Worm (Caenorhabditis elegans): ENCODE measurements around the gene R02F2.6.

R02F2.6 gene

ce11 chrIII:5478011-5478410 is 713 bp downstream of the R02F2.6 start, which contains the start of gene R02F2.10:
R02F2.10 (plus strand) TSS chrIII:5478311.
- TF ChIP-seq che-1 (tag; optimal IDR thresholded peaks at IDR 0.05) (no peak), K02D7.2 (tag; optimal IDR thresholded peaks at IDR 0.05) (no peak), unc-55 (GFP tag; optimal IDR thresholded peaks at IDR 0.05) (no peak), tbx-7 (tag; optimal IDR thresholded peaks at IDR 0.05) (no peak), ceh-19 (GFP tag; optimal IDR thresholded peaks at IDR 0.05) (no peak), lim-6 (tag; optimal IDR thresholded peaks at IDR 0.05) (no peak), pha-4 (tag; optimal IDR thresholded peaks at IDR 0.05) (no peak), sox-4 (tag; optimal IDR thresholded peaks at IDR 0.05) (no peak), nhr-232 (tag; optimal IDR thresholded peaks at IDR 0.05) (no peak), hlh-6 (tag; optimal IDR thresholded peaks at IDR 0.05) (no peak), hlh-15 (tag; optimal IDR thresholded peaks at IDR 0.05) (no peak), F13H6.1 (tag; optimal IDR thresholded peaks at IDR 0.05) (no peak), ttx-3 (tag; optimal IDR thresholded peaks at IDR 0.05) (no peak), mec-3 (tag; optimal IDR thresholded peaks at IDR 0.05; ENCODE audit: borderline replicate concordance) (no peak), ceh-48 (tag; optimal IDR thresholded peaks at IDR 0.05) (no peak), npax-4 (tag; optimal IDR thresholded peaks at IDR 0.05) (no peak), ama-1 (optimal IDR thresholded peaks at IDR 0.05) (no peak)

ce11 chrIII:5474176-5474575 is 4.5 kb downstream of the R02F2.6 start, which contains the start of gene lon-1:
lon-1 (plus strand) TSS chrIII:5474476.
- TF ChIP-seq ceh-2 (tag; optimal IDR thresholded peaks at IDR 0.05) (no peak), ceh-19 (GFP tag; optimal IDR thresholded peaks at IDR 0.05) (no peak)

ce11 chrIII:5472693-5473092 is 6.0 kb downstream of the R02F2.6 start:
- TF ChIP-seq ceh-19 (GFP tag; optimal IDR thresholded peaks at IDR 0.05) (no peak), ama-1 (optimal IDR thresholded peaks at IDR 0.05) (no peak), npax-4 (tag; optimal IDR thresholded peaks at IDR 0.05) (no peak), hlh-15 (tag; optimal IDR thresholded peaks at IDR 0.05) (no peak), ceh-34 (tag; optimal IDR thresholded peaks at IDR 0.05) (no peak), pax-1 (tag; optimal IDR thresholded peaks at IDR 0.05) (no peak), hlh-6 (tag; optimal IDR thresholded peaks at IDR 0.05) (no peak), elt-4 (tag; optimal IDR thresholded peaks at IDR 0.05) (no peak), sox-2 (GFP tag; IDR thresholded peaks at IDR 0.05) (no peak), ahr-1 (tag; optimal IDR thresholded peaks at IDR 0.05) (no peak), ceh-6 (GFP tag; optimal IDR thresholded peaks at IDR 0.05) (no peak), eyg-1 (tag; optimal IDR thresholded peaks at IDR 0.05) (no peak), pat-9 (tag; optimal IDR thresholded peaks at IDR 0.05) (no peak), fkh-10 (GFP tag; optimal IDR thresholded peaks at IDR 0.05) (no peak), sox-4 (tag; optimal IDR thresholded peaks at IDR 0.05) (no peak), pqm-1 (tag; optimal IDR thresholded peaks at IDR 0.05) (no peak)

DNA sequence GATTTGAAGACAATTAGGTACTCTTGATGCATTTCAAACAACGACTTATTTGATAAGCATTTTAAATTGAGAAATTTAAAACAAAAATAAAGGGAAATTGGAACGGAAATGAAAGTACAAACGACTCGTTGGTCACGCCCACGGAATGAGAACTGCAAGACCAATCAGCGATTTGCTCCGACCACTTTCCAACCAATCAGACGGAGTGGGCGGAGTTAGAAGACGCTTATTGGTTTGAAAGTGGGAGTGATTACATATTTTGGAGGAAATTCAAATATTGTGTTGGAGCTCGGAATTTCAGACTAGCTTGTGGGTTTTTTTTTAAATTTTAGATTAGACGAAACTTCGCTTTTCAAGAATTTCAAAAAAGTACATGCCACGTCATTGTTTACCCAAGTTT is 9.6 kb downstream of the R02F2.6 start:
- TF ChIP-seq pag-3 (tag; optimal IDR thresholded peaks at IDR 0.05; ENCODE audit: borderline replicate concordance) = no peak
- TF ChIP-seq nfya-1 (tag; optimal IDR thresholded peaks at IDR 0.05) = peak; percentile 96

ce11 chrIII:5464850-5465249 is 13.9 kb downstream of the R02F2.6 start:
- no peak for TF ChIP-seq sox-2 (GFP tag; IDR thresholded peaks at IDR 0.05)
- TF ChIP-seq K02D7.2 (tag; optimal IDR thresholded peaks at IDR 0.05) = no peak
- TF ChIP-seq ceh-6 (GFP tag; optimal IDR thresholded peaks at IDR 0.05) = no peak

- no peak for TF ChIP-seq dve-1 (tag; optimal IDR thresholded peaks at IDR 0.05)
Measured at ce11 chrIII:5464077-5464476, 14.6 kb downstream of the R02F2.6 start, which contains the start of gene F48E8.2. F48E8.2 (plus strand) TSS chrIII:5464377.

DNA sequence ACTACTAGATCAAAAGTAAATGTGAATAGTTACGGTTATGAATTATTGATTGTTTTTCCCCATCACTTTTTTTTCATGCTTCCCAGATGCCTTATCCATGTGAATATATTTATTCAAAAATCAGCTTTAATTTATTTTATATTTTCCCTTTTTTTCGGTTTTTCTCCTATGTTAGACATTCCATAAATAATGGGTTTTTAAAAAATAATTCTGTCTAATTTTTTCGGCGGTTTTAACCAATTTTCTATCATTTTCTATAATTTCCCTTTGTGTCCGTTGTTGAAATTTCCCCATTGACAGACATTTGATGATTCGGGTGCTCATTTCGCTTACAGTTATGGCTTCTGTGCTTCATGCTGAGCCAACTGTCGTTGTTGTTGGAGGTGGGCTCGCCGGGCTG is 17.6 kb downstream of the R02F2.6 start, which contains the start of gene F48E8.3:
F48E8.3 (plus strand) TSS at position 301 of the 400 bp plus-strand sequence.
- TF ChIP-seq ceh-45 (GFP tag; IDR thresholded peaks at IDR 0.05) = no peak
- TF ChIP-seq odd-2 (tag; optimal IDR thresholded peaks at IDR 0.05) = no peak
- TF ChIP-seq ceh-18 (tag; optimal IDR thresholded peaks at IDR 0.05) = no peak
